Worm (Caenorhabditis elegans): Measurements from ENCODE around the gene chl-1.

ce11 chrIII:10358751-10359150, 46.3 kb downstream of the chl-1 start:
- TF ChIP-seq nhr-11 (tag; optimal IDR thresholded peaks at IDR 0.05) (no peak), ama-1 (optimal IDR thresholded peaks at IDR 0.05) (no peak), lin-11 (tag; optimal IDR thresholded peaks at IDR 0.05) (no peak), pqm-1 (tag; optimal IDR thresholded peaks at IDR 0.05) (no peak), T23F11.4 (GFP tag; optimal IDR thresholded peaks at IDR 0.05) (no peak), fkh-10 (GFP tag; optimal IDR thresholded peaks at IDR 0.05) (no peak), npax-4 (tag; optimal IDR thresholded peaks at IDR 0.05) (no peak), C08G9.2 (tag; optimal IDR thresholded peaks at IDR 0.05) (no peak)

Data from whole organism, late embryonic.